Worm (Caenorhabditis elegans): ENCODE data around the gene asp-13.

asp-13 gene

ce11 chrV:8662056-8663006, 19.3 kb upstream of the asp-13 start:
- TF ChIP-seq W03F9.2 (tag; optimal IDR thresholded peaks at IDR 0.05), result no peak
- TF ChIP-seq him-1 (tag; optimal IDR thresholded peaks at IDR 0.05), result no peak
- TF ChIP-seq dao-5 (tag; optimal IDR thresholded peaks at IDR 0.05), result no peak

- TF ChIP-seq him-1 (tag; optimal IDR thresholded peaks at IDR 0.05) (no peak), dao-5 (tag; optimal IDR thresholded peaks at IDR 0.05) (no peak)
Measured at ce11 chrV:8661241-8661954, 18.4 kb upstream of the asp-13 start.

ce11 chrV:8660475-8660874, 17.5 kb upstream of the asp-13 start:
- TF ChIP-seq dao-5 (tag; optimal IDR thresholded peaks at IDR 0.05) (no peak), him-1 (tag; optimal IDR thresholded peaks at IDR 0.05) (no peak), W03F9.2 (tag; optimal IDR thresholded peaks at IDR 0.05) (no peak)

ce11 chrV:8658577-8659362, 15.8 kb upstream of the asp-13 start:
- TF ChIP-seq W03F9.2 (tag; optimal IDR thresholded peaks at IDR 0.05), result no peak
- no peak for TF ChIP-seq dao-5 (tag; optimal IDR thresholded peaks at IDR 0.05)
- no peak for TF ChIP-seq him-1 (tag; optimal IDR thresholded peaks at IDR 0.05)

- no peak for TF ChIP-seq W03F9.2 (tag; optimal IDR thresholded peaks at IDR 0.05)
Measured at ce11 chrV:8657911-8658310, 14.9 kb upstream of the asp-13 start.

- no peak for TF ChIP-seq W03F9.2 (tag; optimal IDR thresholded peaks at IDR 0.05)
- TF ChIP-seq dao-5 (tag; optimal IDR thresholded peaks at IDR 0.05), result no peak
- no peak for TF ChIP-seq him-1 (tag; optimal IDR thresholded peaks at IDR 0.05)
Measured at ce11 chrV:8654460-8655419, 11.7 kb upstream of the asp-13 start.

- no peak for TF ChIP-seq W03F9.2 (tag; optimal IDR thresholded peaks at IDR 0.05)
Measured at ce11 chrV:8653080-8653821, 10.3 kb upstream of the asp-13 start.

ce11 chrV:8652177-8652576, 9.2 kb upstream of the asp-13 start:
- TF ChIP-seq dao-5 (tag; optimal IDR thresholded peaks at IDR 0.05), result no peak
- no peak for TF ChIP-seq W03F9.2 (tag; optimal IDR thresholded peaks at IDR 0.05)
- TF ChIP-seq him-1 (tag; optimal IDR thresholded peaks at IDR 0.05), result no peak

- TF ChIP-seq him-1 (tag; optimal IDR thresholded peaks at IDR 0.05) (no peak), W03F9.2 (tag; optimal IDR thresholded peaks at IDR 0.05) (peak; percentile 36)
Measured at ce11 chrV:8651007-8651711, 8.2 kb upstream of the asp-13 start.

ce11 chrV:8650365-8650764, 7.4 kb upstream of the asp-13 start:
- TF ChIP-seq W03F9.2 (tag; optimal IDR thresholded peaks at IDR 0.05) (no peak), dao-5 (tag; optimal IDR thresholded peaks at IDR 0.05) (no peak)

ce11 chrV:8648251-8648650, 5.3 kb upstream of the asp-13 start:
- no peak for TF ChIP-seq dao-5 (tag; optimal IDR thresholded peaks at IDR 0.05)
- TF ChIP-seq him-1 (tag; optimal IDR thresholded peaks at IDR 0.05), result no peak
- TF ChIP-seq W03F9.2 (tag; optimal IDR thresholded peaks at IDR 0.05), result no peak

- no peak for TF ChIP-seq W03F9.2 (tag; optimal IDR thresholded peaks at IDR 0.05)
- TF ChIP-seq dao-5 (tag; optimal IDR thresholded peaks at IDR 0.05), result no peak
- TF ChIP-seq him-1 (tag; optimal IDR thresholded peaks at IDR 0.05), result no peak
Measured at ce11 chrV:8641266-8641665, 1.7 kb downstream of the asp-13 start, which contains the start of gene F28A12.3. Gene F28A12.3 (minus strand): TSS chrV:8641366.
